Fruit fly (Drosophila melanogaster) whole organism, embryonic: ENCODE data around the gene CG5435.

Source experiments
- Awh ChIP-seq: fragments of 200-800 bp; sonication (Bioruptor generic); IDR thresholded peaks from 2 replicates; pipeline ENCODE4, ENCODE4 v1.3.6; 2022; ENCODE audit warnings: missing biosample characterization, missing genetic modification characterization
- CG10431 ChIP-seq: fragments of 200-800 bp; sonication (Bioruptor generic); optimal IDR thresholded peaks from 3 replicates; lab custom pipeline; 2018; ENCODE audit warnings: missing biosample characterization, mild to moderate bottlenecking, missing genetic modification characterization
- CG11085 ChIP-seq: fragments of 200-800 bp; sonication (Bioruptor generic); IDR thresholded peaks from 2 replicates; pipeline ENCODE4 v1.3.6; 2022; ENCODE audit warnings: missing biosample characterization, missing genetic modification characterization
- CG11456 ChIP-seq: fragments of 200-800 bp; sonication (Bioruptor generic); IDR thresholded peaks from 3 replicates; pipeline ENCODE4 v1.3.6; 2022; ENCODE audit warnings: missing biosample characterization, missing genetic modification characterization
- CG12769 ChIP-seq: fragments of 200-800 bp; sonication (Bioruptor generic); optimal IDR thresholded peaks from 2 replicates; lab custom pipeline; 2019; ENCODE audit warnings: missing biosample characterization, mild to moderate bottlenecking, missing genetic modification characterization, moderate library complexity
- CG14050 ChIP-seq: fragments of 200-800 bp; sonication (Bioruptor generic); IDR thresholded peaks from 3 replicates; pipeline ENCODE4 v1.3.6; 2022; ENCODE audit warnings: missing biosample characterization, missing genetic modification characterization
- CG14710 ChIP-seq: fragments of 200-800 bp; sonication (Bioruptor generic); optimal IDR thresholded peaks from 3 replicates; lab custom pipeline; 2019; ENCODE audit warnings: missing biosample characterization, mild to moderate bottlenecking, missing genetic modification characterization, moderate library complexity
- CG18262 ChIP-seq: fragments of 200-800 bp; optimal IDR thresholded peaks from 3 replicates; lab custom pipeline; 2019; ENCODE audit warnings: missing biosample characterization, mild to moderate bottlenecking, missing genetic modification characterization, moderate library complexity
- CG2199 ChIP-seq: fragments of 200-800 bp; sonication (Bioruptor generic); IDR thresholded peaks from 3 replicates; pipeline ENCODE4 v1.3.6; 2022; ENCODE audit warnings: missing biosample characterization, missing genetic modification characterization
- CG3838 ChIP-seq: fragments of 200-800 bp; sonication (Bioruptor generic); optimal IDR thresholded peaks from 3 replicates; lab custom pipeline; 2016; ENCODE audit warnings: missing biosample characterization, missing genetic modification characterization
- CG42726 ChIP-seq: fragments of 200-800 bp; sonication (Bioruptor generic); IDR thresholded peaks from 2 replicates; pipeline ENCODE4 v1.3.6; 2022; ENCODE audit warnings: missing biosample characterization, missing genetic modification characterization; ENCODE audit not compliant: partially characterized antibody
- CG4404 ChIP-seq: fragments of 200-800 bp; sonication (Bioruptor generic); IDR thresholded peaks from 2 replicates; pipeline ENCODE4 v1.3.6; 2022; ENCODE audit warnings: missing biosample characterization, missing genetic modification characterization
- CG7745 ChIP-seq: fragments of 200-800 bp; sonication (Bioruptor generic); optimal IDR thresholded peaks from 2 replicates; lab custom pipeline; 2018; ENCODE audit warnings: missing biosample characterization, mild to moderate bottlenecking, missing genetic modification characterization, moderate library complexity
- CG9437 ChIP-seq: fragments of 200-800 bp; sonication (Bioruptor generic); optimal IDR thresholded peaks from 2 replicates; lab custom pipeline; 2018; ENCODE audit warnings: missing biosample characterization, mild to moderate bottlenecking, missing genetic modification characterization
- CG9727 ChIP-seq: fragments of 200-800 bp; sonication (Bioruptor generic); optimal IDR thresholded peaks from 3 replicates; lab custom pipeline; 2017; ENCODE audit warnings: missing biosample characterization, mild to moderate bottlenecking, missing genetic modification characterization
- CrebB ChIP-seq: fragments of 200-800 bp; sonication (Bioruptor generic); optimal IDR thresholded peaks from 3 replicates; lab custom pipeline; 2018; ENCODE audit warnings: missing biosample characterization, mild to moderate bottlenecking, missing genetic modification characterization
- D19A ChIP-seq: fragments of 200-800 bp; optimal IDR thresholded peaks from 3 replicates; lab custom pipeline; 2019; ENCODE audit warnings: missing biosample characterization, mild to moderate bottlenecking, missing genetic modification characterization, moderate library complexity
- Doc2 ChIP-seq: fragments of 200-800 bp; sonication (Bioruptor generic); IDR thresholded peaks from 2 replicates; pipeline ENCODE4 v1.3.6; 2022; ENCODE audit warnings: missing biosample characterization, missing genetic modification characterization
- Gug ChIP-seq: fragments of 200-800 bp; sonication (Bioruptor generic); IDR thresholded peaks from 4 replicates; pipeline ENCODE4 v1.3.6; 2022; ENCODE audit warnings: missing biosample characterization, missing genetic modification characterization
- Hey ChIP-seq: fragments of 200-800 bp; sonication (Bioruptor generic); optimal IDR thresholded peaks from 3 replicates; lab custom pipeline; 2018; ENCODE audit warnings: missing biosample characterization, mild to moderate bottlenecking, missing genetic modification characterization
- MBD-R2 ChIP-seq: fragments of 200-800 bp; sonication (Bioruptor generic); IDR thresholded peaks from 2 replicates; pipeline ENCODE4 v1.3.6; 2022; ENCODE audit warnings: missing biosample characterization, missing genetic modification characterization
- MESR4 ChIP-seq: fragments of 200-800 bp; sonication (Bioruptor generic); optimal IDR thresholded peaks from 2 replicates; lab custom pipeline; 2018; ENCODE audit warnings: missing biosample characterization, mild to moderate bottlenecking, missing genetic modification characterization, moderate library complexity
- NC2β ChIP-seq: fragments of 200-800 bp; sonication (Bioruptor generic); optimal IDR thresholded peaks from 2 replicates; lab custom pipeline; 2016; ENCODE audit warnings: missing biosample characterization, missing genetic modification characterization
- NK7.1 ChIP-seq: fragments of 200-800 bp; sonication (Bioruptor generic); optimal IDR thresholded peaks from 3 replicates; lab custom pipeline; 2016; ENCODE audit warnings: missing biosample characterization, missing genetic modification characterization
- Neu2 ChIP-seq: fragments of 200-800 bp; sonication (Bioruptor generic); optimal IDR thresholded peaks from 3 replicates; lab custom pipeline; 2016; ENCODE audit warnings: missing biosample characterization, missing genetic modification characterization, borderline replicate concordance
- Nf-YA ChIP-seq: fragments of 200-800 bp; sonication (Bioruptor generic); IDR thresholded peaks from 2 replicates; pipeline ENCODE4 v1.3.6; 2022; ENCODE audit warnings: missing biosample characterization, missing genetic modification characterization
- Oli ChIP-seq: fragments of 200-800 bp; sonication (Bioruptor generic); optimal IDR thresholded peaks from 2 replicates; lab custom pipeline; 2018; ENCODE audit warnings: missing biosample characterization, mild to moderate bottlenecking, missing genetic modification characterization, moderate library complexity
- Rfx ChIP-seq: fragments of 200-800 bp; sonication (Bioruptor generic); IDR thresholded peaks from 2 replicates; pipeline ENCODE4 v1.3.6; 2022; ENCODE audit warnings: missing biosample characterization, missing genetic modification characterization
- Side ChIP-seq: fragments of 200-800 bp; sonication (Bioruptor generic); optimal IDR thresholded peaks from 2 replicates; lab custom pipeline; 2016; ENCODE audit warnings: missing biosample characterization, missing genetic modification characterization
- ac ChIP-seq: fragments of 200-800 bp; sonication (Bioruptor generic); optimal IDR thresholded peaks from 3 replicates; lab custom pipeline; 2017; ENCODE audit warnings: missing biosample characterization, mild to moderate bottlenecking, missing genetic modification characterization
- bab2 ChIP-seq: fragments of 200-800 bp; sonication (Bioruptor generic); optimal IDR thresholded peaks from 2 replicates; lab custom pipeline; 2016; ENCODE audit warnings: missing biosample characterization, missing genetic modification characterization
- cad ChIP-seq: fragments of >200 bp; optimal IDR thresholded peaks from 2 replicates; lab custom pipeline; 2017; ENCODE audit warnings: missing biosample characterization, missing genetic modification characterization
- cas ChIP-seq: fragments of 200-800 bp; sonication (Bioruptor generic); IDR thresholded peaks from 2 replicates; pipeline ENCODE4 v1.3.6; 2022; ENCODE audit warnings: missing biosample characterization, missing genetic modification characterization
- dmrt11E ChIP-seq: fragments of 200-800 bp; sonication (Bioruptor generic); optimal IDR thresholded peaks from 3 replicates; lab custom pipeline; 2018; ENCODE audit warnings: missing biosample characterization, mild to moderate bottlenecking, missing genetic modification characterization, moderate library complexity
- emc ChIP-seq: fragments of 200-800 bp; sonication (Bioruptor generic); optimal IDR thresholded peaks from 2 replicates; lab custom pipeline; 2016; ENCODE audit warnings: missing biosample characterization, missing genetic modification characterization
- ems ChIP-seq: fragments of 200-800 bp; sonication (Bioruptor generic); optimal IDR thresholded peaks from 3 replicates; lab custom pipeline; 2016; ENCODE audit warnings: missing biosample characterization, missing genetic modification characterization
- esg ChIP-seq: fragments of 200-800 bp; sonication (Bioruptor generic); conservative IDR thresholded peaks from 2 replicates; pipeline ENCODE4 v1.3.6; 2022; ENCODE audit warnings: missing biosample characterization, missing genetic modification characterization
- gro ChIP-seq: fragments of 200-800 bp; sonication (Bioruptor generic); optimal IDR thresholded peaks from 2 replicates; lab custom pipeline; 2016; ENCODE audit warnings: missing biosample characterization, missing genetic modification characterization
- ken ChIP-seq: fragments of 200-800 bp; sonication (Bioruptor generic); IDR thresholded peaks from 3 replicates; pipeline ENCODE4 v1.3.6; 2022; ENCODE audit warnings: missing biosample characterization, missing genetic modification characterization
- kni ChIP-seq: fragments of 200-800 bp; sonication (Bioruptor generic); optimal IDR thresholded peaks from 3 replicates; lab custom pipeline; 2017; ENCODE audit warnings: mild to moderate bottlenecking, missing biosample characterization, missing genetic modification reagents, missing genetic modification characterization
- prd ChIP-seq, 3 experiments: fragments of >200 bp in 2 of 3; fragments of 200-800 bp in 1 of 3; sonication (Bioruptor generic) in 1 of 3; optimal IDR thresholded peaks in 2 of 3; IDR thresholded peaks in 1 of 3; 2 replicates in 2 of 3; 3 replicates in 1 of 3; pipeline versions ENCODE4 v1.3.6 to Lab custom; 2017 to 2022; ENCODE audit warnings: missing biosample characterization in 1 of 3, missing genetic modification characterization in 1 of 3
- run ChIP-seq: fragments of 200-800 bp; sonication (Bioruptor generic); optimal IDR thresholded peaks from 3 replicates; lab custom pipeline; 2018; ENCODE audit warnings: missing biosample characterization, mild to moderate bottlenecking, missing genetic modification characterization
- sens ChIP-seq: fragments of 200-800 bp; sonication (Bioruptor generic); peaks from one replicate; lab custom pipeline; 2016; ENCODE audit warnings: missing biosample characterization, missing genetic modification characterization
- slbo ChIP-seq: fragments of 200-800 bp; sonication (Bioruptor generic); IDR thresholded peaks from 2 replicates; pipeline ENCODE4 v1.3.6; 2022; ENCODE audit warnings: missing biosample characterization, missing genetic modification characterization
- stc ChIP-seq: fragments of 200-800 bp; sonication (Bioruptor generic); IDR thresholded peaks from 2 replicates; pipeline ENCODE4 v1.3.6; 2022; ENCODE audit warnings: missing biosample characterization, missing genetic modification characterization
- sug ChIP-seq: fragments of 200-800 bp; optimal IDR thresholded peaks from 2 replicates; lab custom pipeline; 2019; ENCODE audit warnings: missing biosample characterization, mild to moderate bottlenecking, missing genetic modification characterization, moderate library complexity
- tin ChIP-seq: fragments of 200-800 bp; sonication (Bioruptor generic); optimal IDR thresholded peaks from 3 replicates; lab custom pipeline; 2016; ENCODE audit warnings: missing biosample characterization, missing genetic modification characterization
- vfl ChIP-seq: fragments of 200-800 bp; sonication (Bioruptor generic); optimal IDR thresholded peaks from 2 replicates; lab custom pipeline; 2016; ENCODE audit warnings: missing biosample characterization, missing genetic modification characterization
- yki ChIP-seq: fragments of >200 bp; optimal IDR thresholded peaks from 3 replicates; lab custom pipeline; 2018

CG5435 gene

dm6 chr2L:12435976-12436771 lies 5.5 kb upstream of the CG5435 start (continued):
- TF ChIP-seq tin (GFP tag; lab: Kevin White, UChicago): no peak
- TF ChIP-seq prd (optimal IDR thresholded peaks at IDR 0.05; lab: Kevin White, UChicago): no peak
- 0 out of 3 replicates have a peak, but pooled peaks have one; percentile 10 for TF ChIP-seq prd (GFP tag; IDR thresholded peaks at IDR 0.05; lab: Robert Waterston, UW)
- no peak for TF ChIP-seq CG7745 (tag; lab: Kevin White, UChicago)

dm6 chr2L:12435428-12435827 lies 4.7 kb upstream of the CG5435 start:
- TF ChIP-seq dmrt11E (tag; lab: Kevin White, UChicago) (no peak), CG3838 (no peak), sens (GFP tag; lab: Kevin White, UChicago) (peak; percentile 59), MESR4 (GFP tag; lab: Kevin White, UChicago) (peak; percentile 17), bab2 (no peak), Doc2 (no peak), esg (GFP tag; lab: Robert Waterston, UW) (no peak), MBD-R2 (peak; percentile 28; the same call in 1 of the 2 replicates), CrebB (no peak), gro (GFP tag; lab: Kevin White, UChicago) (no peak), cas (no peak), ac (GFP tag; lab: Kevin White, UChicago) (no peak), CG14050 (GFP tag; lab: Robert Waterston, UW) (no peak), Awh (GFP tag; lab: Robert Waterston, UW) (no peak), Hey (no peak), emc (GFP tag; lab: Kevin White, UChicago) (no peak), vfl (GFP tag; lab: Kevin White, UChicago) (no peak), Nf-YA (GFP tag; lab: Robert Waterston, UW) (no peak), CG10431 (no peak), prd (optimal IDR thresholded peaks at IDR 0.05; lab: Kevin White, UChicago) (no peak), prd (GFP tag; IDR thresholded peaks at IDR 0.05; lab: Robert Waterston, UW) (no peak), D19A (tag; lab: Kevin White, UChicago) (no peak), CG11456 (GFP tag; lab: Robert Waterston, UW) (no peak), CG9437 (GFP tag; lab: Kevin White, UChicago) (no peak), CG12769 (tag; lab: Kevin White, UChicago) (peak; percentile 11), kni (GFP tag; lab: Kevin White, UChicago) (peak; percentile 34), ken (GFP tag; lab: Robert Waterston, UW) (no peak), CG18262 (tag; lab: Kevin White, UChicago) (no peak), CG42726 (GFP tag; lab: Robert Waterston, UW) (peak; percentile 45; the same call in 1 of the 2 replicates), Oli (tag; lab: Kevin White, UChicago) (no peak), yki (lab: Kevin White, UChicago) (no peak), CG11085 (GFP tag; lab: Robert Waterston, UW) (no peak), ems (GFP tag; lab: Kevin White, UChicago) (no peak), CG2199 (GFP tag; lab: Robert Waterston, UW) (no peak), Side (GFP tag; lab: Kevin White, UChicago) (no peak), run (tag; lab: Kevin White, UChicago) (no peak), Rfx (GFP tag; lab: Robert Waterston, UW) (no peak), CG4404 (GFP tag; lab: Robert Waterston, UW) (no peak), slbo (no peak), Neu2 (GFP tag; lab: Kevin White, UChicago) (no peak), NK7.1 (GFP tag; lab: Kevin White, UChicago) (no peak), NC2β (no peak), stc (no peak), cad (no peak), CG14710 (tag; lab: Kevin White, UChicago) (no peak), Gug (GFP tag; lab: Robert Waterston, UW) (no peak), sug (peak; percentile 46), CG9727 (GFP tag; lab: Kevin White, UChicago) (no peak)
